Fruit fly (Drosophila melanogaster): ENCODE data around the gene HGTX.

HGTX gene

DNA sequence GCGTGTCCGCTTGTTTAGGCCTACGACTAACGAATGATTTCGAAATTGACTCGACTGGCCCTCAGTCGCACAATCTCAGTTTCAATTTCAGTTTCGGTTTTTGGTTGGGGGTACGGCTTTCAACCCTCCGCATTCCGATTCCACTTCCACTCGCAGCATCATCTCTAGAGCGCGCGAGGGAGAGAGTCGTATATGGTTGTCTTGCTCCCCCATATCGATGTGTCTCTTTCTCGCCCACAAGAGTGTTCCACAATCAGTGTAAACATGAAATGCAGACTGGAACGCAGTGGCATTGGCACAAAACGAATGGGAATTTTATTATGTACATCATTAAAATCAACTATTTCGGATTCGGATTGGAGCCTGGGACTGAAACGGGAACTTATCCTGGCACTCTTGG lies at the start of gene HGTX:
TSS of gene HGTX (minus strand) at position 38 of the 400 bp plus-strand sequence.
- TF ChIP-seq fd96Ca (GFP tag; IDR thresholded peaks at IDR 0.05): no peak
- no peak for TF ChIP-seq gl (tag; optimal IDR thresholded peaks at IDR 0.05)
- no peak for TF ChIP-seq CG8301 (tag; optimal IDR thresholded peaks at IDR 0.05)
- TF ChIP-seq CG13204 (GFP tag; optimal IDR thresholded peaks at IDR 0.05): no peak
- no peak for TF ChIP-seq Pif1B (GFP tag; optimal IDR thresholded peaks at IDR 0.05)
- TF ChIP-seq CG32121 (GFP tag; IDR thresholded peaks at IDR 0.05): no peak
- no peak for TF ChIP-seq CG15710 (tag; optimal IDR thresholded peaks at IDR 0.05)
- TF ChIP-seq CG14655 (GFP tag; optimal IDR thresholded peaks at IDR 0.05): no peak
- no peak for TF ChIP-seq CG9948 (tag; optimal IDR thresholded peaks at IDR 0.05)
- TF ChIP-seq CG12605 (GFP tag; IDR thresholded peaks at IDR 0.05): no peak
- no peak for TF ChIP-seq Snoo (tag; optimal IDR thresholded peaks at IDR 0.05)
- TF ChIP-seq CG10348 (GFP tag; IDR thresholded peaks at IDR 0.05): no peak
- no peak for TF ChIP-seq Pif1A (GFP tag; optimal IDR thresholded peaks at IDR 0.05)
- TF ChIP-seq CG17806 (tag; optimal IDR thresholded peaks at IDR 0.05): no peak
- TF ChIP-seq rn (GFP tag; IDR thresholded peaks at IDR 0.05): no peak
- no peak for TF ChIP-seq D1 (tag; optimal IDR thresholded peaks at IDR 0.05)

DNA sequence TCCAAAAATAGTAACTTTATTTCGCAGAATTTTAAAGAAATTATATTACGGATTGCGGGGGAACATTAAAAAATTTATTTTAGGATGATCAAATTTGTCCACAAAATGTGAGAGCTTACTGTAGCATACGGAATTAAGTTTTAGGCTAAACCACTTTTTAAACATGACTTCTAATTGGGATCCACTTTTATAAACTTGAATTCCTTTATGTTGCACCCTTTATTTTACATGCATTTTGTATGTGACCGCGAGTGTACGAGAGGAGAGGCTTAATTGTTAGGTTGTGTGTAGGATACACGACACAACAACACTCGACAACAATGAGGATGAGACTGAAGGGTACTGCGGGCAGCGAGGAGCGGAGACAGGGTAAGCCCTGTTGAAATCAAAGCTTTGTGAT lies 49.6 kb upstream of the HGTX start:
- TF ChIP-seq CG8159 (tag; optimal IDR thresholded peaks at IDR 0.05): peak; percentile 9
- peak; percentile 26 for TF ChIP-seq CG14655 (GFP tag; optimal IDR thresholded peaks at IDR 0.05)
- TF ChIP-seq CG10348 (GFP tag; IDR thresholded peaks at IDR 0.05): no peak
- peak; percentile 12 for TF ChIP-seq CG34367 (tag; optimal IDR thresholded peaks at IDR 0.05)
- peak; percentile 39 for TF ChIP-seq CG9948 (tag; optimal IDR thresholded peaks at IDR 0.05)
- no peak for TF ChIP-seq CG17806 (tag; optimal IDR thresholded peaks at IDR 0.05)
- no peak for TF ChIP-seq Ets98B (GFP tag; IDR thresholded peaks at IDR 0.05)
- no peak for TF ChIP-seq EcR (GFP tag; optimal IDR thresholded peaks at IDR 0.05)
- TF ChIP-seq Pif1A (GFP tag; optimal IDR thresholded peaks at IDR 0.05): peak; percentile 2
- peak; percentile 36 for TF ChIP-seq CG13204 (GFP tag; optimal IDR thresholded peaks at IDR 0.05)
- peak; percentile 3 for TF ChIP-seq CG8301 (tag; optimal IDR thresholded peaks at IDR 0.05)
- TF ChIP-seq Pif1B (GFP tag; optimal IDR thresholded peaks at IDR 0.05): no peak
- no peak for TF ChIP-seq rn (GFP tag; IDR thresholded peaks at IDR 0.05)
- peak; percentile 4 for TF ChIP-seq CG15710 (tag; optimal IDR thresholded peaks at IDR 0.05)

DNA sequence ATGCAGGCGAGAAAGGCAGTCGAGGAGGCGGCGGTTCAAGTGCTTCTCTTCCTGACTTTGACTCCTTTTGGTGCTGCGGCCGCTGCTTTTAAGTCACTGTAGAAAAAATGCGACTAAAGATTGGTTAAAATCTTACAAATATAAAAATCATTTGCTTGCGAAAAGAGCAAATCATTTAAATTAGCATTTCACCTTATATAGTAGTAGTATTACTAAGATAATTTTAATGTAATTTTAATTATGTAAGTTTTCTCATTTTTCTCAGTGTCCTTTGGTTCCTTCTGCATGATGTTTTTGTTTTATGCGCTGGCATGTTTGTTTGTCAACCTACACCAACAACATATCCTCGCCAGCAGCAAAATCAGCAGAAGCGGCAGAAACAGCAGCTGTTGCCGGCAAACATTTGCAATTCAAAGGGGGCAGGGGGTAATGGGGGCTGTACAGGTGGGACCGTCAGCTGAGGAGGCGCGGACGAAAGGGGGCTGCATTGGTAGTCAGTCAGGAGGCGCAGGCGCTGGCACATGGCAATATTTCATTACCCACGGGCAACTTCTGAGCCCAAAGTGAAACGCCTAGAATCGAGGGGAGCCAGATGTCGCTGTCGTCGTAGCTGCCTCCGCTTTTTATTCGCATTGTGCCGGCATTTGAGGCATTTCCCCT lies 48.0 kb upstream of the HGTX start:
- TF ChIP-seq CG8159 (tag; optimal IDR thresholded peaks at IDR 0.05) (peak; percentile 86), Ets98B (GFP tag; IDR thresholded peaks at IDR 0.05) (peak; percentile 57), CG32121 (GFP tag; IDR thresholded peaks at IDR 0.05) (no peak), D1 (tag; optimal IDR thresholded peaks at IDR 0.05) (peak; percentile 58), fd96Ca (GFP tag; IDR thresholded peaks at IDR 0.05) (peak; percentile 32; the same call in 1 of the 3 replicates), gl (tag; optimal IDR thresholded peaks at IDR 0.05) (peak; percentile 39), Snoo (tag; optimal IDR thresholded peaks at IDR 0.05) (peak; percentile 58), CG4496 (GFP tag; IDR thresholded peaks at IDR 0.05) (peak; percentile 82; the same call in 2 of the 3 replicates), CG10348 (GFP tag; IDR thresholded peaks at IDR 0.05) (no peak), CG9948 (tag; optimal IDR thresholded peaks at IDR 0.05) (peak; percentile 87), CG13204 (GFP tag; optimal IDR thresholded peaks at IDR 0.05) (peak; percentile 62), EcR (GFP tag; optimal IDR thresholded peaks at IDR 0.05) (peak; percentile 9), CG8301 (tag; optimal IDR thresholded peaks at IDR 0.05) (peak; percentile 72), CG15710 (tag; optimal IDR thresholded peaks at IDR 0.05) (peak; percentile 82), CG34367 (tag; optimal IDR thresholded peaks at IDR 0.05) (peak; percentile 66), CG14655 (GFP tag; optimal IDR thresholded peaks at IDR 0.05) (peak; percentile 81), rn (GFP tag; IDR thresholded peaks at IDR 0.05) (no peak), CG17806 (tag; optimal IDR thresholded peaks at IDR 0.05) (peak; percentile 85), CG12605 (GFP tag; IDR thresholded peaks at IDR 0.05) (peak; percentile 77), Pif1B (GFP tag; optimal IDR thresholded peaks at IDR 0.05) (peak; percentile 68), Pif1A (GFP tag; optimal IDR thresholded peaks at IDR 0.05) (peak; percentile 69)

DNA sequence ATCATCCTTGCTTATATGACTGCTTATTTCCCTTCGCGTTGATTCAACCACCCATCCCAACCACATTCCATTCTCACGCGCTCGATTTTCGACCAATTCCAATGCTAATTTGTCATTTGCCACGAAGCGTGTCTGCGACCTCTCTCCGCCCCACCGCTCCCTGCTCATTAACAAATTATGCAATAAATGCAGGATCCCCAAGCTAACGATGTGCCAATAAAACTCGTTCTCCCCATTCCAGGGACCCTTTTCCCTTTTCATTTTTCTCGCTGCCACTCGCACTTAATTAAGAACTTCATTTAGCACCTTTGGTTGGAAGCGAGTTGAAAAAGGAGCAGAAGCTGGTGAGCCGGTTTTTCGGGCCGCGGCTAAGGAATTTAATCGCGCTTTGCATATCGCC lies 46.6 kb upstream of the HGTX start:
- TF ChIP-seq EcR (GFP tag; optimal IDR thresholded peaks at IDR 0.05) (peak; percentile 35), CG15710 (tag; optimal IDR thresholded peaks at IDR 0.05) (no peak)

DNA sequence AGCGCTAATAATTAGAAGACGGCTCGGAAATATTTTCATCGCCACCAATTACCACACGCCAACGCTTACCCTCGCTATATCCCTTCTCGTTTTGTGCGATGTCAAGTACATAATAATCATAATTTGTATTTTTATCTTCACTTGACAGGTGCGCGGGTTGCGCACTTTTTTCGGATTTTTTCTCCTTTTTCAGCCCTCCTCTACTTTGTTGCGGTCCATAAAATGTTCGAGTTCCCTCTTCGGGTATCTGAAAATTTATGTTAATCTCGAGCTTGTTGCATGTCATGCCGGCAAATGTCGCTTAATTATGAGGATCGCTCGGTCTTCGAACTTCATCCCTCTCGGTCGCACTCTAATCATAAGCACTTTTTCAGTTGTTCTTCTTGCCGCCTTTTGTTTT lies 45.8 kb upstream of the HGTX start:
- TF ChIP-seq CG34367 (tag; optimal IDR thresholded peaks at IDR 0.05) (no peak), CG9948 (tag; optimal IDR thresholded peaks at IDR 0.05) (no peak), Pif1B (GFP tag; optimal IDR thresholded peaks at IDR 0.05) (no peak), Pif1A (GFP tag; optimal IDR thresholded peaks at IDR 0.05) (no peak), CG12605 (GFP tag; IDR thresholded peaks at IDR 0.05) (no peak), D1 (tag; optimal IDR thresholded peaks at IDR 0.05) (no peak), Snoo (tag; optimal IDR thresholded peaks at IDR 0.05) (no peak), CG4496 (GFP tag; IDR thresholded peaks at IDR 0.05) (no peak), CG14655 (GFP tag; optimal IDR thresholded peaks at IDR 0.05) (no peak), Ets98B (GFP tag; IDR thresholded peaks at IDR 0.05) (no peak), fd96Ca (GFP tag; IDR thresholded peaks at IDR 0.05) (no peak), CG13204 (GFP tag; optimal IDR thresholded peaks at IDR 0.05) (no peak)

DNA sequence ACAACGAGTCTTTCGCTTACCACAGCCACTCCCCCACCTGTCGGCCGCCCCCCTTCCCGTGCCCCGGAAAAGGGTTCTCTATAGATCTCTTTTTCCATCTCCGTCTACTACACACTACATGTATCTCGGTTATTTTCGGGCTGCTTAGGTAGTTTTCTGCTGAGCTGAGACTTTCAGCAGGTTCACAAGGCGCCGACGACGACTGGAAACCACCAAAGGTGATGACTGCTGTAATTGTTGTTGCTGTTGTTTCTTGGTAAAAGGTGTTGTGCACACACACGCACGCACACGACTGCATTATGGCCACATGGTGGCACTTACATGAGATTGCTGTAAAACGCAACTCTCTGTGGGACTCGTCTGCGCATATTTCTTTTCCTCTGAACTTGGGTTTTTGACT lies 44.4 kb upstream of the HGTX start:
- TF ChIP-seq Snoo (tag; optimal IDR thresholded peaks at IDR 0.05) (no peak), CG13204 (GFP tag; optimal IDR thresholded peaks at IDR 0.05) (no peak), EcR (GFP tag; optimal IDR thresholded peaks at IDR 0.05) (no peak), CG8159 (tag; optimal IDR thresholded peaks at IDR 0.05) (no peak), Pif1A (GFP tag; optimal IDR thresholded peaks at IDR 0.05) (no peak), D1 (tag; optimal IDR thresholded peaks at IDR 0.05) (no peak), CG34367 (tag; optimal IDR thresholded peaks at IDR 0.05) (no peak), CG15710 (tag; optimal IDR thresholded peaks at IDR 0.05) (no peak), Ets98B (GFP tag; IDR thresholded peaks at IDR 0.05) (no peak), CG12605 (GFP tag; IDR thresholded peaks at IDR 0.05) (no peak), fd96Ca (GFP tag; IDR thresholded peaks at IDR 0.05) (no peak), gl (tag; optimal IDR thresholded peaks at IDR 0.05) (no peak), Pif1B (GFP tag; optimal IDR thresholded peaks at IDR 0.05) (no peak), CG4496 (GFP tag; IDR thresholded peaks at IDR 0.05) (no peak), CG14655 (GFP tag; optimal IDR thresholded peaks at IDR 0.05) (no peak), CG17806 (tag; optimal IDR thresholded peaks at IDR 0.05) (no peak), CG32121 (GFP tag; IDR thresholded peaks at IDR 0.05) (no peak)
